In genomic region chrIV:10842705-10843364, ce11 we compare ENCODE assay signal across 5 worm cellular contexts.
A peak's percentile ranks its signal among the peaks of the same experiment; 100 is the strongest.
TF ChIP-seq lines count a peak whose summit lies in the region.

Gene T11G6.5, minus strand, starts transcription at chrIV:10842755.

TF ChIP-seq in whole organism, L1 larva, 84 proteins besides CTCF, POLR2A, EP300 and RAD21 (continued from another document):
- TF ChIP-seq lsy-2 (tag; optimal IDR thresholded peaks at IDR 0.05; lab: Kevin White, UChicago): peak; percentile 87 to 97
- TF ChIP-seq xbp-1 (tag; optimal IDR thresholded peaks at IDR 0.05; lab: Kevin White, UChicago): peak; percentile 37
- TF ChIP-seq dsc-1 (tag; optimal IDR thresholded peaks at IDR 0.05; lab: Kevin White, UChicago): peak; percentile 3
- TF ChIP-seq nhr-19 (GFP tag; conservative IDR thresholded peaks at IDR 0.05; lab: Robert Waterston, UW): no peak
- TF ChIP-seq fkh-8 (tag; optimal IDR thresholded peaks at IDR 0.05; lab: Kevin White, UChicago): no peak
- TF ChIP-seq nhr-85 (tag; lab: Kevin White, UChicago): no peak
- peak; percentile 48 for TF ChIP-seq nhr-71 (tag; optimal IDR thresholded peaks at IDR 0.05; lab: Kevin White, UChicago)
- peak; percentile 50 for TF ChIP-seq snu-23 (GFP tag; optimal IDR thresholded peaks at IDR 0.05; lab: Kevin White, UChicago)
- no peak for TF ChIP-seq ceh-88 (GFP tag; IDR thresholded peaks at IDR 0.05; lab: Robert Waterston, UW)
- TF ChIP-seq unc-86 (tag; optimal IDR thresholded peaks at IDR 0.05; lab: Kevin White, UChicago): no peak
- TF ChIP-seq swsn-7 (tag; optimal IDR thresholded peaks at IDR 0.05; lab: Kevin White, UChicago): peak; percentile 16
- peak; percentile 10 for TF ChIP-seq nhr-47 (tag; optimal IDR thresholded peaks at IDR 0.05; lab: Kevin White, UChicago)
- TF ChIP-seq lin-35 (GFP tag; optimal IDR thresholded peaks at IDR 0.05; lab: Kevin White, UChicago): peak; percentile 3 to 65
- TF ChIP-seq vab-15 (tag; optimal IDR thresholded peaks at IDR 0.05; lab: Kevin White, UChicago): no peak
- no peak for TF ChIP-seq nhr-84 (tag; optimal IDR thresholded peaks at IDR 0.05; lab: Kevin White, UChicago)
- TF ChIP-seq unc-130 (tag; optimal IDR thresholded peaks at IDR 0.05; lab: Kevin White, UChicago): peak; percentile 14
- no peak for TF ChIP-seq efl-3 (GFP tag; optimal IDR thresholded peaks at IDR 0.05; lab: Kevin White, UChicago)
- peak; percentile 37 for TF ChIP-seq skn-1 (tag; optimal IDR thresholded peaks at IDR 0.05; lab: Kevin White, UChicago)
- peak in 1 of 3 experiments; percentile 33 for TF ChIP-seq ceh-82 (tag; optimal IDR thresholded peaks at IDR 0.05; lab: Kevin White, UChicago)
- TF ChIP-seq nhr-12 (tag; optimal IDR thresholded peaks at IDR 0.05; lab: Kevin White, UChicago): no peak
- TF ChIP-seq mep-1 (tag; optimal IDR thresholded peaks at IDR 0.05; lab: Kevin White, UChicago): peak; percentile 45
- TF ChIP-seq unc-98 (GFP tag; IDR thresholded peaks at IDR 0.05; lab: Robert Waterston, UW): no peak
- TF ChIP-seq efl-1 (optimal IDR thresholded peaks at IDR 0.05; lab: Kevin White, UChicago): peak; percentile 39 to 52
- peak; percentile 48 to 95 for TF ChIP-seq efl-1 (GFP tag; optimal IDR thresholded peaks at IDR 0.05 in 1 of 2; lab: Kevin White, UChicago)
- peak; percentile 18 for TF ChIP-seq nhr-20 (tag; optimal IDR thresholded peaks at IDR 0.05; lab: Kevin White, UChicago)

TF ChIP-seq in whole organism, L2 larva, 48 proteins besides CTCF, POLR2A, EP300 and RAD21 (continued from another document and continues in another):
- TF ChIP-seq blmp-1 (tag; optimal IDR thresholded peaks at IDR 0.05; lab: Kevin White, UChicago; ENCODE audit: insufficient read depth): no peak
- no peak for TF ChIP-seq peb-1 (tag; optimal IDR thresholded peaks at IDR 0.05; lab: Kevin White, UChicago)
- no peak for TF ChIP-seq dmd-4 (tag; optimal IDR thresholded peaks at IDR 0.05; lab: Kevin White, UChicago)
- no peak for TF ChIP-seq nhr-11 (tag; optimal IDR thresholded peaks at IDR 0.05; lab: Kevin White, UChicago)
- TF ChIP-seq nhr-10 (tag; optimal IDR thresholded peaks at IDR 0.05; lab: Kevin White, UChicago): no peak
- TF ChIP-seq mab-5 (tag; optimal IDR thresholded peaks at IDR 0.05; lab: Kevin White, UChicago): no peak
- TF ChIP-seq unc-39 (tag; optimal IDR thresholded peaks at IDR 0.05; lab: Kevin White, UChicago): no peak
- no peak for TF ChIP-seq ztf-11 (tag; optimal IDR thresholded peaks at IDR 0.05; lab: Kevin White, UChicago)
- no peak for TF ChIP-seq nhr-25 (tag; optimal IDR thresholded peaks at IDR 0.05; lab: Kevin White, UChicago)
- TF ChIP-seq nhr-77 (tag; optimal IDR thresholded peaks at IDR 0.05; lab: Kevin White, UChicago): no peak
- no peak for TF ChIP-seq skn-1 (tag; optimal IDR thresholded peaks at IDR 0.05; lab: Kevin White, UChicago)
- TF ChIP-seq C34F6.9 (tag; optimal IDR thresholded peaks at IDR 0.05; lab: Kevin White, UChicago): peak; percentile 48
- TF ChIP-seq ceh-16 (tag; optimal IDR thresholded peaks at IDR 0.05; lab: Kevin White, UChicago): no peak
- no peak for TF ChIP-seq mdl-1 (tag; optimal IDR thresholded peaks at IDR 0.05; lab: Kevin White, UChicago)
- no peak for TF ChIP-seq sma-3 (GFP tag; optimal IDR thresholded peaks at IDR 0.05; lab: Kevin White, UChicago)
- TF ChIP-seq snpc-4 (tag; optimal IDR thresholded peaks at IDR 0.05; lab: Kevin White, UChicago): no peak
- no peak for TF ChIP-seq ztf-4 (tag; optimal IDR thresholded peaks at IDR 0.05; lab: Kevin White, UChicago)
- no peak for TF ChIP-seq lin-11 (tag; optimal IDR thresholded peaks at IDR 0.05; lab: Kevin White, UChicago)
- no peak for TF ChIP-seq alr-1 (tag; optimal IDR thresholded peaks at IDR 0.05; lab: Kevin White, UChicago)
- no peak for TF ChIP-seq fos-1 (tag; optimal IDR thresholded peaks at IDR 0.05; lab: Kevin White, UChicago)
- TF ChIP-seq aly-2 (tag; optimal IDR thresholded peaks at IDR 0.05; lab: Kevin White, UChicago): no peak
- no peak for TF ChIP-seq mbf-1 (tag; optimal IDR thresholded peaks at IDR 0.05; lab: Kevin White, UChicago)
- no peak for TF ChIP-seq lin-39 (tag; optimal IDR thresholded peaks at IDR 0.05; lab: Kevin White, UChicago)
- no peak for TF ChIP-seq nhr-6 (tag; optimal IDR thresholded peaks at IDR 0.05; lab: Kevin White, UChicago)
- TF ChIP-seq nhr-23 (tag; optimal IDR thresholded peaks at IDR 0.05; lab: Kevin White, UChicago): no peak
- TF ChIP-seq nhr-129 (tag; optimal IDR thresholded peaks at IDR 0.05; lab: Kevin White, UChicago): peak; percentile 19
- TF ChIP-seq elt-1 (tag; optimal IDR thresholded peaks at IDR 0.05; lab: Kevin White, UChicago): no peak
- TF ChIP-seq Y55F3AM.14 (GFP tag; optimal IDR thresholded peaks at IDR 0.05; lab: Kevin White, UChicago): no peak
- no peak for TF ChIP-seq ceh-82 (tag; optimal IDR thresholded peaks at IDR 0.05; lab: Kevin White, UChicago)
- no peak for TF ChIP-seq ama-1 (optimal IDR thresholded peaks at IDR 0.05; lab: Kevin White, UChicago)

TF ChIP-seq in whole organism, L3 larva, 47 proteins besides CTCF, POLR2A, EP300 and RAD21 (continued from another document):
- TF ChIP-seq nfya-1 (tag; optimal IDR thresholded peaks at IDR 0.05; lab: Kevin White, UChicago; ENCODE audit: insufficient read depth): peak; percentile 67
- no peak for TF ChIP-seq jun-1 (tag; optimal IDR thresholded peaks at IDR 0.05; lab: Kevin White, UChicago)
- TF ChIP-seq lin-15B (tag; optimal IDR thresholded peaks at IDR 0.05; lab: Kevin White, UChicago): peak; percentile 33
- no peak for TF ChIP-seq nhr-23 (tag; optimal IDR thresholded peaks at IDR 0.05; lab: Kevin White, UChicago)
- peak; percentile 66 for TF ChIP-seq pha-4 (tag; optimal IDR thresholded peaks at IDR 0.05; lab: Kevin White, UChicago)

TF ChIP-seq in whole organism, L4 larva, 104 proteins besides CTCF, POLR2A, EP300 and RAD21 (continued from another document and continues in another):
- TF ChIP-seq cey-2 (tag; optimal IDR thresholded peaks at IDR 0.05; lab: Kevin White, UChicago; ENCODE audit: borderline replicate concordance, insufficient read depth) (no peak), lsy-2 (tag; optimal IDR thresholded peaks at IDR 0.05; lab: Kevin White, UChicago) (peak in 1 of 2 experiments; percentile 95), mxl-2 (GFP tag; conservative IDR thresholded peaks at IDR 0.05; lab: Robert Waterston, UW) (no peak), lin-29 (GFP tag; IDR thresholded peaks at IDR 0.05; lab: Robert Waterston, UW) (no peak), lir-3 (tag; optimal IDR thresholded peaks at IDR 0.05; lab: Kevin White, UChicago) (no peak), egl-27 (tag; optimal IDR thresholded peaks at IDR 0.05; lab: Kevin White, UChicago) (no peak), aly-2 (tag; optimal IDR thresholded peaks at IDR 0.05; lab: Kevin White, UChicago) (no peak), ceh-62 (tag; optimal IDR thresholded peaks at IDR 0.05; lab: Kevin White, UChicago) (no peak), snpc-4 (tag; optimal IDR thresholded peaks at IDR 0.05; lab: Kevin White, UChicago) (no peak), spr-3 (GFP tag; optimal IDR thresholded peaks at IDR 0.05; lab: Kevin White, UChicago) (no peak), Y75B8A.6 (GFP tag; IDR thresholded peaks at IDR 0.05; lab: Robert Waterston, UW) (no peak), fos-1 (tag; optimal IDR thresholded peaks at IDR 0.05; lab: Kevin White, UChicago) (no peak), hlh-11 (tag; optimal IDR thresholded peaks at IDR 0.05; lab: Kevin White, UChicago) (peak; percentile 14), mes-2 (tag; optimal IDR thresholded peaks at IDR 0.05; lab: Kevin White, UChicago; ENCODE audit: poor library complexity, severe bottlenecking) (peak; percentile 58), mxl-3 (GFP tag; optimal IDR thresholded peaks at IDR 0.05; lab: Kevin White, UChicago) (peak; percentile 60), attf-4 (tag; optimal IDR thresholded peaks at IDR 0.05; lab: Kevin White, UChicago) (no peak), rbr-2 (tag; optimal IDR thresholded peaks at IDR 0.05; lab: Kevin White, UChicago) (no peak), ceh-32 (tag; optimal IDR thresholded peaks at IDR 0.05; lab: Kevin White, UChicago; ENCODE audit: poor library complexity) (no peak), aha-1 (tag; lab: Kevin White, UChicago) (peak; percentile 89), nhr-76 (tag; optimal IDR thresholded peaks at IDR 0.05; lab: Kevin White, UChicago) (no peak), D1046.2 (GFP tag; IDR thresholded peaks at IDR 0.05; lab: Robert Waterston, UW) (no peak), Y105C5A.15 (GFP tag; IDR thresholded peaks at IDR 0.05; lab: Robert Waterston, UW) (no peak), dmd-8 (GFP tag; IDR thresholded peaks at IDR 0.05; lab: Robert Waterston, UW) (no peak), nhr-102 (tag; optimal IDR thresholded peaks at IDR 0.05; lab: Kevin White, UChicago) (no peak), lin-1 (GFP tag; IDR thresholded peaks at IDR 0.05; lab: Robert Waterston, UW) (no peak), F26F4.8 (GFP tag; conservative IDR thresholded peaks at IDR 0.05; lab: Robert Waterston, UW) (no peak), ama-1 (optimal IDR thresholded peaks at IDR 0.05; lab: Kevin White, UChicago) (peak; percentile 12), daf-16 (GFP tag; optimal IDR thresholded peaks at IDR 0.05; lab: Kevin White, UChicago) (no peak), daf-16 (tag; optimal IDR thresholded peaks at IDR 0.05; lab: Kevin White, UChicago) (peak; percentile 7), hif-1 (tag; optimal IDR thresholded peaks at IDR 0.05; lab: Kevin White, UChicago) (no peak), lin-15B (tag; optimal IDR thresholded peaks at IDR 0.05; lab: Kevin White, UChicago) (no peak), dve-1 (tag; optimal IDR thresholded peaks at IDR 0.05; lab: Kevin White, UChicago; ENCODE audit: insufficient read depth) (peak; percentile 26), egl-43 (GFP tag; IDR thresholded peaks at IDR 0.05; lab: Robert Waterston, UW) (no peak), lin-13 (GFP tag; optimal IDR thresholded peaks at IDR 0.05; lab: Kevin White, UChicago) (peak; percentile 4), jun-1 (tag; optimal IDR thresholded peaks at IDR 0.05; lab: Kevin White, UChicago) (no peak), mdl-1 (tag; optimal IDR thresholded peaks at IDR 0.05; lab: Kevin White, UChicago) (peak; percentile 24 to 35), set-16 (GFP tag; IDR thresholded peaks at IDR 0.05; lab: Robert Waterston, UW) (no peak), dmd-9 (GFP tag; IDR thresholded peaks at IDR 0.05; lab: Robert Waterston, UW) (no peak), ceh-44 (GFP tag; IDR thresholded peaks at IDR 0.05; lab: Robert Waterston, UW) (no peak), lin-38 (GFP tag; IDR thresholded peaks at IDR 0.05; lab: Robert Waterston, UW) (peak; percentile 25; the same call in 1 of the 2 replicates), zfp-2 (tag; optimal IDR thresholded peaks at IDR 0.05; lab: Kevin White, UChicago) (no peak), dpl-1 (GFP tag; optimal IDR thresholded peaks at IDR 0.05; lab: Kevin White, UChicago) (peak; percentile 36)

TF ChIP-seq in whole organism, young adult, 124 proteins besides CTCF, POLR2A, EP300 and RAD21 (continued from another document):
- no peak for TF ChIP-seq ekl-4 (GFP tag; IDR thresholded peaks at IDR 0.05; lab: Robert Waterston, UW)
- TF ChIP-seq aptf-2 (GFP tag; conservative IDR thresholded peaks at IDR 0.05; lab: Robert Waterston, UW): no peak
- no peak for TF ChIP-seq madf-3 (GFP tag; IDR thresholded peaks at IDR 0.05; lab: Robert Waterston, UW)
- no peak for TF ChIP-seq F39B2.1 (GFP tag; IDR thresholded peaks at IDR 0.05; lab: Robert Waterston, UW)
- TF ChIP-seq rec-8 (tag; optimal IDR thresholded peaks at IDR 0.05; lab: Kevin White, UChicago): no peak
- TF ChIP-seq rpc-1 (optimal IDR thresholded peaks at IDR 0.05; lab: Kevin White, UChicago): no peak
- TF ChIP-seq rpc-1 (tag; optimal IDR thresholded peaks at IDR 0.05; lab: Kevin White, UChicago): no peak
- TF ChIP-seq nfya-2 (GFP tag; IDR thresholded peaks at IDR 0.05; lab: Robert Waterston, UW): no peak
- TF ChIP-seq attf-5 (GFP tag; optimal IDR thresholded peaks at IDR 0.05; lab: Kevin White, UChicago): peak; percentile 47
- peak; percentile 1 for TF ChIP-seq nhr-80 (tag; optimal IDR thresholded peaks at IDR 0.05; lab: Kevin White, UChicago)
- no peak for TF ChIP-seq nhr-27 (tag; optimal IDR thresholded peaks at IDR 0.05; lab: Kevin White, UChicago)
- no peak for TF ChIP-seq atf-7 (tag; optimal IDR thresholded peaks at IDR 0.05; lab: Kevin White, UChicago)
- peak; percentile 44 for TF ChIP-seq F23B12.7 (tag; optimal IDR thresholded peaks at IDR 0.05; lab: Kevin White, UChicago; ENCODE audit: insufficient read depth)
- TF ChIP-seq nfya-1 (tag; optimal IDR thresholded peaks at IDR 0.05; lab: Kevin White, UChicago; ENCODE audit: borderline replicate concordance, insufficient read depth): no peak
- TF ChIP-seq bed-2 (GFP tag; IDR thresholded peaks at IDR 0.05; lab: Robert Waterston, UW): no peak
